Worm (Caenorhabditis elegans) whole organism, young adult: Measurements from ENCODE around the gene Y22D7AL.6.

Experiments used
- B0019.2 ChIP-seq: fragments of 200-800 bp; sonication (Bioruptor generic); conservative IDR thresholded peaks from 2 replicates; pipeline ENCODE4 v1.3.6; 2022; ENCODE audit warnings: missing genetic modification reagents, missing genetic modification characterization, missing compliant biosample characterization
- F55B11.4 ChIP-seq: sonication (generic microtip); optimal IDR thresholded peaks from 2 replicates; lab custom pipeline; 2016; ENCODE audit warnings: missing compliant biosample characterization, missing genetic modification characterization, borderline replicate concordance; ENCODE audit not compliant: insufficient read depth
- Y56A3A.18 ChIP-seq: fragments of 200-800 bp; sonication (Bioruptor generic); IDR thresholded peaks from 2 replicates; pipeline ENCODE4 v1.3.6; 2022; ENCODE audit warnings: missing genetic modification reagents, missing genetic modification characterization, missing compliant biosample characterization
- Y79H2A.3 ChIP-seq: fragments of 200-800 bp; sonication (Bioruptor generic); conservative IDR thresholded peaks from 2 replicates; pipeline ENCODE4 v1.3.6; 2022; ENCODE audit warnings: missing genetic modification reagents, missing genetic modification characterization, missing compliant biosample characterization
- ceh-91 ChIP-seq: fragments of 200-800 bp; sonication (Bioruptor generic); IDR thresholded peaks from 2 replicates; pipeline ENCODE4 v1.3.6; 2022; ENCODE audit warnings: missing genetic modification reagents, missing genetic modification characterization, missing compliant biosample characterization
- fkh-3 ChIP-seq: sonication (generic microtip); optimal IDR thresholded peaks from 2 replicates; lab custom pipeline; 2016; ENCODE audit warnings: mild to moderate bottlenecking, missing genetic modification characterization, missing compliant biosample characterization
- lag-1 ChIP-seq: fragments of 200-800 bp; sonication (Bioruptor generic); IDR thresholded peaks from 2 replicates; pipeline ENCODE4 v1.3.6; 2022; ENCODE audit warnings: missing genetic modification reagents, missing genetic modification characterization, missing compliant biosample characterization
- madf-3 ChIP-seq: fragments of 200-800 bp; sonication (Bioruptor generic); IDR thresholded peaks from 2 replicates; pipeline ENCODE4 v1.3.6; 2022; ENCODE audit warnings: missing genetic modification reagents, missing genetic modification characterization, missing compliant biosample characterization
- pha-4 ChIP-seq: fragments of 150-350 bp; sonication (generic microtip); optimal IDR thresholded peaks from 2 replicates; lab custom pipeline; 2014; ENCODE audit warnings: missing biosample characterization, missing genetic modification reagents, missing genetic modification characterization
- sea-2 ChIP-seq: fragments of 200-800 bp; sonication (Bioruptor generic); IDR thresholded peaks from 2 replicates; pipeline ENCODE4 v1.3.6; 2022; ENCODE audit warnings: missing genetic modification characterization, missing compliant biosample characterization
- snpc-1.3 ChIP-seq: sonication (generic microtip); optimal IDR thresholded peaks from 2 replicates; lab custom pipeline; 2017; ENCODE audit warnings: missing genetic modification characterization, mild to moderate bottlenecking, missing compliant biosample characterization, antibody characterized with exemption, moderate library complexity, missing genotype, missing genetic modification reagents; ENCODE audit not compliant: insufficient read depth
- unc-62 ChIP-seq: fragments of 150-350 bp; optimal IDR thresholded peaks from 2 replicates; lab custom pipeline; 2014; ENCODE audit warnings: missing biosample characterization, missing genetic modification reagents, missing genetic modification characterization
- ztf-18 ChIP-seq: sonication (generic microtip); optimal IDR thresholded peaks from 2 replicates; lab custom pipeline; 2016; ENCODE audit warnings: missing genotype, mild to moderate bottlenecking, missing genetic modification characterization, missing compliant biosample characterization
- ztf-6 ChIP-seq: fragments of 200-800 bp; sonication (Bioruptor generic); IDR thresholded peaks from 2 replicates; pipeline ENCODE4 v1.3.6; 2022; ENCODE audit warnings: missing genetic modification reagents, missing genetic modification characterization, missing compliant biosample characterization

- TF ChIP-seq ceh-91, result no peak
- no peak for TF ChIP-seq Y56A3A.18 (GFP tag; lab: Robert Waterston, UW)
- TF ChIP-seq pha-4, result no peak
- TF ChIP-seq madf-3 (GFP tag; lab: Robert Waterston, UW), result no peak
- TF ChIP-seq lag-1 (GFP tag; lab: Robert Waterston, UW), result no peak
- no peak for TF ChIP-seq fkh-3 (tag; lab: Kevin White, UChicago)
- no peak for TF ChIP-seq snpc-1.3 (tag; lab: Kevin White, UChicago)
- no peak for TF ChIP-seq F55B11.4
- TF ChIP-seq ztf-18, result no peak
- no peak for TF ChIP-seq unc-62 (GFP tag; lab: Kevin White, UChicago)
- no peak for TF ChIP-seq Y79H2A.3
- TF ChIP-seq sea-2 (GFP tag; lab: Robert Waterston, UW), result no peak
- TF ChIP-seq ztf-6 (GFP tag; lab: Robert Waterston, UW), result no peak
- no peak for TF ChIP-seq B0019.2
Observed at ce11 chrIII:1584216-1584715, 20.5 kb upstream of the Y22D7AL.6 start.
